Worm (Caenorhabditis elegans) whole organism, L2 larva: ENCODE measurements around the gene C05E4.15.

Experiments used
- C34F6.9 ChIP-seq: fragments of 150-350 bp; optimal IDR thresholded peaks from 2 replicates; lab custom pipeline; 2014; ENCODE audit warnings: missing biosample characterization, missing genetic modification characterization
- R02D3.7 ChIP-seq: fragments of 150-350 bp; optimal IDR thresholded peaks from 2 replicates; lab custom pipeline; 2014; ENCODE audit warnings: missing biosample characterization, missing genetic modification characterization
- Y55F3AM.14 ChIP-seq: fragments of 200-800 bp; sonication (Bioruptor generic); optimal IDR thresholded peaks from 2 replicates; lab custom pipeline; 2018; ENCODE audit warnings: mild to moderate bottlenecking, missing genetic modification characterization, missing compliant biosample characterization
- alr-1 ChIP-seq: fragments of 150-350 bp; optimal IDR thresholded peaks from 2 replicates; lab custom pipeline; 2014; ENCODE audit warnings: missing biosample characterization, missing genetic modification characterization
- ama-1 ChIP-seq: fragments of 150-350 bp; optimal IDR thresholded peaks from 2 replicates; lab custom pipeline; 2018; ENCODE audit warnings: inconsistent platforms
- blmp-1 ChIP-seq: sonication (generic microtip); optimal IDR thresholded peaks from 2 replicates; lab custom pipeline; 2017; ENCODE audit warnings: missing genetic modification characterization, mild to moderate bottlenecking, missing compliant biosample characterization, antibody characterized with exemption, moderate library complexity; ENCODE audit not compliant: insufficient read depth
- ceh-16 ChIP-seq: fragments of 150-350 bp; optimal IDR thresholded peaks from 2 replicates; lab custom pipeline; 2014; ENCODE audit warnings: missing biosample characterization, missing genetic modification characterization
- ceh-82 ChIP-seq: fragments of 150-350 bp; optimal IDR thresholded peaks from 2 replicates; lab custom pipeline; 2014; ENCODE audit warnings: missing biosample characterization, missing genetic modification characterization
- crh-2 ChIP-seq: sonication (generic microtip); optimal IDR thresholded peaks from 2 replicates; lab custom pipeline; 2017; ENCODE audit warnings: missing biosample characterization, missing genetic modification characterization
- dmd-4 ChIP-seq: sonication (generic microtip); optimal IDR thresholded peaks from 2 replicates; lab custom pipeline; 2017; ENCODE audit warnings: missing biosample characterization, missing genetic modification characterization
- egl-27 ChIP-seq: sonication (generic microtip); optimal IDR thresholded peaks from 3 replicates; lab custom pipeline; 2017; ENCODE audit warnings: missing biosample characterization, missing genetic modification reagents, missing genetic modification characterization
- elt-1 ChIP-seq: fragments of 150-350 bp; optimal IDR thresholded peaks from 2 replicates; lab custom pipeline; 2014; ENCODE audit warnings: missing biosample characterization, missing genetic modification characterization
- elt-3 ChIP-seq: sonication (generic microtip); optimal IDR thresholded peaks from 2 replicates; lab custom pipeline; 2017; ENCODE audit warnings: missing biosample characterization, missing genetic modification characterization
- fos-1 ChIP-seq: fragments of 150-350 bp; optimal IDR thresholded peaks from 2 replicates; lab custom pipeline; 2014; ENCODE audit warnings: missing biosample characterization, missing genetic modification characterization
- gmeb-1 ChIP-seq: fragments of 150-350 bp; optimal IDR thresholded peaks from 2 replicates; lab custom pipeline; 2014; ENCODE audit warnings: missing biosample characterization, missing genetic modification characterization
- lin-11 ChIP-seq: fragments of 150-350 bp; sonication (generic microtip); optimal IDR thresholded peaks from 2 replicates; lab custom pipeline; 2014; ENCODE audit warnings: missing biosample characterization, missing genetic modification characterization, inconsistent platforms, mixed read lengths
- lin-13 ChIP-seq: fragments of 150-350 bp; optimal IDR thresholded peaks from 2 replicates; lab custom pipeline; 2014; ENCODE audit warnings: missing biosample characterization, missing genetic modification reagents, missing genetic modification characterization
- lin-39 ChIP-seq: fragments of 150-350 bp; optimal IDR thresholded peaks from 2 replicates; lab custom pipeline; 2014; ENCODE audit warnings: missing biosample characterization, missing genetic modification reagents, missing genetic modification characterization
- lsy-2 ChIP-seq, 2 experiments: fragments of 150-350 bp in 1 of 2; sonication (generic microtip) in 1 of 2; optimal IDR thresholded peaks; 2 replicates each; lab custom pipeline; 2014 to 2017; ENCODE audit warnings: missing biosample characterization in 2 of 2, missing genetic modification characterization in 2 of 2
- mab-5 ChIP-seq: fragments of 150-350 bp; optimal IDR thresholded peaks from 2 replicates; lab custom pipeline; 2014; ENCODE audit warnings: missing biosample characterization, missing genetic modification characterization
- mbf-1 ChIP-seq: sonication (generic microtip); optimal IDR thresholded peaks from 2 replicates; lab custom pipeline; 2017; ENCODE audit warnings: missing biosample characterization, missing genetic modification characterization
- mdl-1 ChIP-seq, 2 experiments: fragments of 150-350 bp in 1 of 2; sonication (generic microtip) in 1 of 2; optimal IDR thresholded peaks; 2 replicates each; lab custom pipeline; 2017; ENCODE audit warnings: missing biosample characterization in 2 of 2, missing genetic modification characterization in 2 of 2
- nhr-10 ChIP-seq: sonication (generic microtip); optimal IDR thresholded peaks from 2 replicates; lab custom pipeline; 2017; ENCODE audit warnings: missing biosample characterization, missing genetic modification characterization
- nhr-11 ChIP-seq: fragments of 150-350 bp; optimal IDR thresholded peaks from 2 replicates; lab custom pipeline; 2014; ENCODE audit warnings: missing biosample characterization, missing genetic modification characterization
- nhr-129 ChIP-seq: fragments of 150-350 bp; optimal IDR thresholded peaks from 2 replicates; lab custom pipeline; 2014; ENCODE audit warnings: missing biosample characterization, missing genetic modification characterization
- nhr-21 ChIP-seq: fragments of 150-350 bp; optimal IDR thresholded peaks from 2 replicates; lab custom pipeline; 2014; ENCODE audit warnings: missing biosample characterization, missing genetic modification characterization
- nhr-23 ChIP-seq: fragments of 150-350 bp; optimal IDR thresholded peaks from 2 replicates; lab custom pipeline; 2014; ENCODE audit warnings: missing biosample characterization, missing genetic modification reagents, missing genetic modification characterization
- nhr-25 ChIP-seq: fragments of 150-350 bp; sonication (generic microtip); optimal IDR thresholded peaks from 3 replicates; lab custom pipeline; 2014; ENCODE audit warnings: missing biosample characterization, missing genetic modification characterization
- peb-1 ChIP-seq: fragments of 150-350 bp; optimal IDR thresholded peaks from 2 replicates; lab custom pipeline; 2014; ENCODE audit warnings: missing biosample characterization, missing genetic modification characterization
- sem-4 ChIP-seq: fragments of 150-350 bp; optimal IDR thresholded peaks from 2 replicates; lab custom pipeline; 2014; ENCODE audit warnings: missing biosample characterization, missing genetic modification reagents, missing genetic modification characterization
- skn-1 ChIP-seq: sonication (generic microtip); optimal IDR thresholded peaks from 2 replicates; lab custom pipeline; 2017; ENCODE audit warnings: missing biosample characterization, missing genetic modification characterization
- sma-9 ChIP-seq, 2 experiments: fragments of 150-350 bp in 1 of 2; sonication (generic microtip) in 1 of 2; optimal IDR thresholded peaks; 2 replicates each; lab custom pipeline; 2014 to 2016; ENCODE audit warnings: missing genetic modification characterization in 2 of 2, mild to moderate bottlenecking in 1 of 2, missing biosample characterization in 1 of 2, missing compliant biosample characterization in 1 of 2, missing genetic modification reagents in 1 of 2, moderate library complexity in 1 of 2
- unc-62 ChIP-seq: fragments of 150-350 bp; optimal IDR thresholded peaks from 2 replicates; lab custom pipeline; 2014; ENCODE audit warnings: missing biosample characterization, missing genetic modification reagents, missing genetic modification characterization
- ztf-1 ChIP-seq: fragments of 200-800 bp; sonication (Bioruptor generic); conservative IDR thresholded peaks from 2 replicates; pipeline ENCODE4 v1.3.6; 2022; ENCODE audit warnings: missing genetic modification characterization, missing compliant biosample characterization
- ztf-11 ChIP-seq: sonication (generic microtip); optimal IDR thresholded peaks from 2 replicates; lab custom pipeline; 2017; ENCODE audit warnings: missing biosample characterization, missing genetic modification characterization
- ztf-4 ChIP-seq: fragments of 150-350 bp; optimal IDR thresholded peaks from 2 replicates; lab custom pipeline; 2014; ENCODE audit warnings: missing biosample characterization, missing genetic modification characterization

The C05E4.15 gene

DNA sequence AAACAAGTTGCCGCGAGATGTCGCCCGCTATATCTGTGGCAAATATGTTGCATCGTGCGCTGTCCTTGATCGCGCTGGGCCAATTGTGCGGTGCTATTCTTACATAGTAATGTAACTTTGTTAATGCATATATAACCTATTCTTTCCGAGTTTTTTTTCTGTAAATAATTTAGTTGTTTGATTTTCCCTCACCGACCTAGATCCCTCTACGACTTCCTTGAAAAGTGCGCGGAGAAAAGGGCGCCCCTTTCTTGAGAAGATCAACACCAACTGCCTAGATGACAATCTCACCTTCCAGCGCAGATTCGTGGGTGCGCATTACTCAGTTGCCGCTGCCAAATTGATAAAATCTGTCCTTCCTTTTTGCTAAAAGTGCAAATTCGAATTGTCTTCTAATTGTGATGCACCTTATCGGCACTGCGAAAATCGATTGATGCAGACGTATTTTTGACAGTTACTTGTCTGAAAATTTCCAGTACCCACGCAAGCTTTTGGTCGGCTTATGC is 40.5 kb upstream of the C05E4.15 start:
- TF ChIP-seq ceh-82: no peak
- no peak for TF ChIP-seq C34F6.9 (tag; lab: Kevin White, UChicago)
- TF ChIP-seq mbf-1: no peak
- no peak for TF ChIP-seq nhr-11 (tag; lab: Kevin White, UChicago)
- TF ChIP-seq sma-9 (GFP tag; optimal IDR thresholded peaks at IDR 0.05; lab: Kevin White, UChicago): peak; percentile 77
- no peak for TF ChIP-seq sma-9 (tag; optimal IDR thresholded peaks at IDR 0.05; lab: Kevin White, UChicago)
- peak; percentile 33 for TF ChIP-seq ceh-16 (tag; lab: Kevin White, UChicago)
- no peak for TF ChIP-seq nhr-21 (tag; lab: Kevin White, UChicago)
- no peak for TF ChIP-seq lin-39 (tag; lab: Kevin White, UChicago)
- TF ChIP-seq sem-4 (tag; lab: Kevin White, UChicago): no peak
- no peak for TF ChIP-seq R02D3.7 (tag; lab: Kevin White, UChicago)
- peak; percentile 89 for TF ChIP-seq elt-1 (tag; lab: Kevin White, UChicago)
- TF ChIP-seq lin-11 (tag; lab: Kevin White, UChicago): no peak
- TF ChIP-seq mdl-1 (tag; optimal IDR thresholded peaks at IDR 0.05; lab: Kevin White, UChicago): no peak
- no peak for TF ChIP-seq ztf-1 (GFP tag; lab: Robert Waterston, UW)

DNA sequence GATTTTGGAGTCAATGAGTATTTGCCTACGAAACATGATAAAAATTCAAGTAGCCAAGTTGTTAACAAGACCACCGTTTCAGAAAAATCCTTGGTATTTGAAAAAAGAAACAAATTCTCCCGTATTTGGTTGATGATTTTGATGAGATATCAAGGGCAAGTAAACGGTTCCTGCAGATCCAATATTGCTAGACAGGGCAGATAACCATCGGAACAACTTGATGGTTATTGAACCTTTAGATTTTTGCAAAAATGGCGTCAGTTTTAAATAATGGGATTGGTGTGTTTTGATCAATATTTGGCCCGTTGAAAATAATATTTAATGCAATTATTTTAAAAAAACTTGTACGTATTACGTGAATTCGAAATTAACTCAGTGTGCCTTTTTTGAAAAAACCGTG is 39.1 kb upstream of the C05E4.15 start:
- TF ChIP-seq ceh-82 (no peak), sma-9 (GFP tag; optimal IDR thresholded peaks at IDR 0.05; lab: Kevin White, UChicago) (peak; percentile 70), sma-9 (tag; optimal IDR thresholded peaks at IDR 0.05; lab: Kevin White, UChicago) (no peak), alr-1 (tag; lab: Kevin White, UChicago) (no peak), skn-1 (tag; lab: Kevin White, UChicago) (no peak), elt-1 (tag; lab: Kevin White, UChicago) (peak; percentile 3)

- TF ChIP-seq nhr-25 (tag; lab: Kevin White, UChicago): no peak
- no peak for TF ChIP-seq blmp-1 (tag; lab: Kevin White, UChicago)
- no peak for TF ChIP-seq peb-1 (tag; lab: Kevin White, UChicago)
- TF ChIP-seq lin-11 (tag; lab: Kevin White, UChicago): no peak
- no peak for TF ChIP-seq mdl-1 (tag; optimal IDR thresholded peaks at IDR 0.05; lab: Kevin White, UChicago)
- no peak for TF ChIP-seq nhr-10 (tag; lab: Kevin White, UChicago)
- no peak for TF ChIP-seq nhr-129 (tag; lab: Kevin White, UChicago)
- TF ChIP-seq dmd-4 (tag; lab: Kevin White, UChicago): no peak
- TF ChIP-seq elt-3: no peak
- TF ChIP-seq ztf-11 (tag; lab: Kevin White, UChicago): no peak
- TF ChIP-seq alr-1 (tag; lab: Kevin White, UChicago): no peak
- TF ChIP-seq mab-5 (tag; lab: Kevin White, UChicago): no peak
- no peak for TF ChIP-seq lin-13
- no peak for TF ChIP-seq egl-27 (tag; lab: Kevin White, UChicago)
- no peak for TF ChIP-seq crh-2 (tag; lab: Kevin White, UChicago)
Observed at ce11 chrV:797241-797640, 36.1 kb upstream of the C05E4.15 start.

- TF ChIP-seq unc-62 (no peak), ama-1 (no peak), skn-1 (tag; lab: Kevin White, UChicago) (no peak), ztf-4 (tag; lab: Kevin White, UChicago) (no peak), nhr-25 (tag; lab: Kevin White, UChicago) (no peak), sma-9 (GFP tag; optimal IDR thresholded peaks at IDR 0.05; lab: Kevin White, UChicago) (no peak), sma-9 (tag; optimal IDR thresholded peaks at IDR 0.05; lab: Kevin White, UChicago) (no peak), ceh-82 (no peak), gmeb-1 (tag; lab: Kevin White, UChicago) (no peak), lin-39 (tag; lab: Kevin White, UChicago) (no peak), fos-1 (tag; lab: Kevin White, UChicago) (no peak), lsy-2 (tag; optimal IDR thresholded peaks at IDR 0.05; lab: Kevin White, UChicago) (no peak), ztf-11 (tag; lab: Kevin White, UChicago) (no peak), alr-1 (tag; lab: Kevin White, UChicago) (no peak), Y55F3AM.14 (GFP tag; lab: Kevin White, UChicago) (no peak), egl-27 (tag; lab: Kevin White, UChicago) (no peak), nhr-23 (tag; lab: Kevin White, UChicago) (no peak)
Observed at ce11 chrV:794092-794491, 33.0 kb upstream of the C05E4.15 start.
